Worm (Caenorhabditis elegans) whole organism, L4 larva: Measurements from ENCODE around the gene damt-1.

ENCODE experiments used
- Y48G9A.11 ChIP-seq: fragments of 200-800 bp; sonication (Bioruptor generic); IDR thresholded peaks from 2 replicates; pipeline ENCODE4 v1.3.6; 2022; ENCODE audit warnings: missing genetic modification reagents, missing genetic modification characterization, missing compliant biosample characterization
- ZK546.5 ChIP-seq, 2 experiments: sonication (generic microtip); optimal IDR thresholded peaks; 2 replicates each; lab custom pipeline; 2017; ENCODE audit warnings: missing biosample characterization in 2 of 2, missing genetic modification characterization in 2 of 2
- ceh-20 ChIP-seq: fragments of 200-800 bp; sonication (Bioruptor generic); IDR thresholded peaks from 2 replicates; pipeline ENCODE4 v1.3.6; 2022; ENCODE audit warnings: missing genetic modification reagents, missing genetic modification characterization, missing compliant biosample characterization
- ceh-44 ChIP-seq: fragments of 200-800 bp; sonication (Bioruptor generic); IDR thresholded peaks from 2 replicates; pipeline ENCODE4 v1.3.6; 2022; ENCODE audit warnings: missing genetic modification reagents, missing genetic modification characterization, missing compliant biosample characterization
- egl-27 ChIP-seq: sonication (generic microtip); optimal IDR thresholded peaks from 3 replicates; lab custom pipeline; 2017; ENCODE audit warnings: missing biosample characterization, missing genetic modification reagents, missing genetic modification characterization
- jun-1 ChIP-seq: fragments of 150-350 bp; optimal IDR thresholded peaks from 2 replicates; lab custom pipeline; 2014; ENCODE audit warnings: missing biosample characterization, missing genetic modification reagents, missing genetic modification characterization
- nhr-111 ChIP-seq: fragments of 200-800 bp; sonication (Bioruptor generic); optimal IDR thresholded peaks from 2 replicates; lab custom pipeline; 2018; ENCODE audit warnings: mild to moderate bottlenecking, missing genetic modification characterization, missing compliant biosample characterization
- nhr-237 ChIP-seq: sonication (generic microtip); optimal IDR thresholded peaks from 2 replicates; lab custom pipeline; 2017; ENCODE audit warnings: missing biosample characterization, missing genetic modification characterization
- sdz-12 ChIP-seq: fragments of 200-800 bp; sonication (Bioruptor generic); optimal IDR thresholded peaks from 2 replicates; lab custom pipeline; 2018; ENCODE audit warnings: mild to moderate bottlenecking, missing genetic modification characterization, missing compliant biosample characterization
- skn-1 ChIP-seq: fragments of 150-350 bp; optimal IDR thresholded peaks from 2 replicates; lab custom pipeline; 2014; ENCODE audit warnings: missing biosample characterization, missing genetic modification characterization
- unc-39 ChIP-seq: sonication (generic microtip); optimal IDR thresholded peaks from 2 replicates; lab custom pipeline; 2017; ENCODE audit warnings: missing biosample characterization, missing genetic modification characterization
- unc-62 ChIP-seq, 3 experiments: fragments of 150-350 bp in 1 of 3; sonication (generic microtip); optimal IDR thresholded peaks in 2 of 3; peaks in 1 of 3; 1 replicate in 1 of 3; 2 replicates in 2 of 3; lab custom pipeline; 2014 to 2017; ENCODE audit warnings: missing biosample characterization in 3 of 3, missing genetic modification characterization in 3 of 3, missing genetic modification reagents in 3 of 3, missing genotype in 1 of 3
- ztf-11 ChIP-seq: fragments of 150-350 bp; optimal IDR thresholded peaks from 2 replicates; lab custom pipeline; 2014; ENCODE audit warnings: missing biosample characterization, missing genetic modification characterization

- TF ChIP-seq ztf-11 (no peak), jun-1 (tag; lab: Kevin White, UChicago) (no peak), unc-62 (GFP tag; optimal IDR thresholded peaks at IDR 0.05 in 1 of 2; lab: Kevin White, UChicago) (no peak), unc-62 (tag; optimal IDR thresholded peaks at IDR 0.05; lab: Kevin White, UChicago) (no peak), nhr-237 (no peak), skn-1 (tag; lab: Kevin White, UChicago) (no peak), ceh-20 (GFP tag; lab: Robert Waterston, UW) (no peak), unc-39 (tag; lab: Kevin White, UChicago) (no peak), ZK546.5 (tag; optimal IDR thresholded peaks at IDR 0.05; lab: Kevin White, UChicago) (no peak), egl-27 (tag; lab: Kevin White, UChicago) (no peak), ceh-44 (GFP tag; lab: Robert Waterston, UW) (no peak), nhr-111 (GFP tag; lab: Kevin White, UChicago) (no peak), Y48G9A.11 (no peak), sdz-12 (GFP tag; lab: Kevin White, UChicago) (no peak)
Observed at ce11 chrII:5694798-5695197, 25.1 kb upstream of the damt-1 start, which contains the start of gene C25H3.14.
